Worm (Caenorhabditis elegans) whole organism, early embryonic: ENCODE data around the gene comt-3.

Experiments used
- B0310.2 ChIP-seq: sonication (generic microtip); optimal IDR thresholded peaks from 2 replicates; lab custom pipeline; 2016; ENCODE audit warnings: mild to moderate bottlenecking, missing genetic modification characterization, missing compliant biosample characterization
- F13C5.2 ChIP-seq: sonication (generic microtip); optimal IDR thresholded peaks from 2 replicates; lab custom pipeline; 2017; ENCODE audit warnings: mild to moderate bottlenecking, missing genetic modification characterization, inconsistent platforms, missing compliant biosample characterization
- aly-1 ChIP-seq: sonication (generic microtip); optimal IDR thresholded peaks from 2 replicates; lab custom pipeline; 2016; ENCODE audit warnings: missing genetic modification characterization, missing compliant biosample characterization
- ama-1 ChIP-seq: fragments of 150-350 bp; optimal IDR thresholded peaks from 2 replicates; lab custom pipeline; 2014
- ceh-13 ChIP-seq: fragments of 200-800 bp; sonication (Bioruptor generic); optimal IDR thresholded peaks from 2 replicates; lab custom pipeline; 2018; ENCODE audit warnings: mild to moderate bottlenecking, missing genetic modification characterization, missing compliant biosample characterization
- ceh-36 ChIP-seq: sonication (generic microtip); optimal IDR thresholded peaks from 2 replicates; lab custom pipeline; 2016; ENCODE audit warnings: missing genetic modification characterization, inconsistent platforms, missing compliant biosample characterization
- ets-7 ChIP-seq: sonication (generic microtip); optimal IDR thresholded peaks from 2 replicates; lab custom pipeline; 2016; ENCODE audit warnings: missing genotype, missing genetic modification characterization, missing compliant biosample characterization
- flt-1 ChIP-seq: fragments of 200-800 bp; sonication (Bioruptor generic); IDR thresholded peaks from 2 replicates; pipeline ENCODE4 v1.3.6; 2022; ENCODE audit warnings: missing genetic modification characterization, missing compliant biosample characterization
- hmbx-1 ChIP-seq: sonication (generic microtip); optimal IDR thresholded peaks from 2 replicates; lab custom pipeline; 2016; ENCODE audit warnings: mild to moderate bottlenecking, missing genetic modification characterization, missing compliant biosample characterization
- hmg-4 ChIP-seq: fragments of 200-800 bp; sonication (Bioruptor generic); optimal IDR thresholded peaks from 2 replicates; lab custom pipeline; 2018; ENCODE audit warnings: mild to moderate bottlenecking, missing genetic modification characterization, missing compliant biosample characterization
- hnd-1 ChIP-seq: sonication (generic microtip); optimal IDR thresholded peaks from 2 replicates; lab custom pipeline; 2016; ENCODE audit warnings: missing genetic modification characterization, missing compliant biosample characterization
- pes-1 ChIP-seq: fragments of 200-800 bp; sonication (Bioruptor generic); IDR thresholded peaks from 2 replicates; pipeline ENCODE4 v1.3.6; 2022; ENCODE audit warnings: missing genetic modification reagents, missing genetic modification characterization, missing compliant biosample characterization
- scrt-1 ChIP-seq: fragments of 200-800 bp; sonication (Bioruptor generic); IDR thresholded peaks from 2 replicates; pipeline ENCODE4 v1.3.6; 2022; ENCODE audit warnings: missing genetic modification characterization, missing compliant biosample characterization
- sea-1 ChIP-seq: fragments of 200-800 bp; sonication (Bioruptor generic); conservative IDR thresholded peaks from 2 replicates; pipeline ENCODE4 v1.3.6; 2022; ENCODE audit warnings: missing genetic modification characterization, missing compliant biosample characterization
- tbx-11 ChIP-seq: fragments of 200-800 bp; sonication (Bioruptor generic); IDR thresholded peaks from 2 replicates; pipeline ENCODE4 v1.3.6; 2022; ENCODE audit warnings: missing genetic modification characterization, missing compliant biosample characterization
- tbx-37 ChIP-seq: fragments of 200-800 bp; sonication (Bioruptor generic); conservative IDR thresholded peaks from 2 replicates; pipeline ENCODE4 v1.3.6; 2022; ENCODE audit warnings: missing genetic modification reagents, missing genetic modification characterization, missing compliant biosample characterization
- tra-4 ChIP-seq: sonication (generic microtip); optimal IDR thresholded peaks from 2 replicates; lab custom pipeline; 2017; ENCODE audit warnings: missing genetic modification characterization, missing compliant biosample characterization

Gene comt-3

ce11 chrV:2053509-2053908 is 3.8 kb upstream of the comt-3 start, which contains the start of gene comt-5:
Gene comt-5 (minus strand): TSS chrV:2053609.
- TF ChIP-seq sea-1 (GFP tag; lab: Robert Waterston, UW): no peak
- TF ChIP-seq hnd-1: no peak

ce11 chrV:2054254-2054653 is 3.1 kb upstream of the comt-3 start:
- TF ChIP-seq tbx-11 (GFP tag; lab: Robert Waterston, UW) (no peak), hmg-4 (GFP tag; lab: Kevin White, UChicago) (no peak), tra-4 (tag; lab: Kevin White, UChicago) (no peak), ets-7 (no peak), sea-1 (GFP tag; lab: Robert Waterston, UW) (no peak), flt-1 (no peak), tbx-37 (GFP tag; lab: Robert Waterston, UW) (no peak), aly-1 (no peak), hmbx-1 (no peak), ama-1 (lab: Kevin White, UChicago) (no peak), scrt-1 (GFP tag; lab: Robert Waterston, UW) (no peak), F13C5.2 (no peak), ceh-36 (no peak), pes-1 (GFP tag; lab: Robert Waterston, UW) (no peak), ceh-13 (GFP tag; lab: Kevin White, UChicago) (no peak), hnd-1 (no peak)

- no peak for TF ChIP-seq ama-1 (lab: Kevin White, UChicago)
- TF ChIP-seq ets-7: no peak
- no peak for TF ChIP-seq sea-1 (GFP tag; lab: Robert Waterston, UW)
- TF ChIP-seq ceh-36: no peak
- no peak for TF ChIP-seq hmg-4 (GFP tag; lab: Kevin White, UChicago)
- TF ChIP-seq F13C5.2: no peak
- TF ChIP-seq aly-1: no peak
- TF ChIP-seq scrt-1 (GFP tag; lab: Robert Waterston, UW): no peak
- no peak for TF ChIP-seq B0310.2 (tag; lab: Kevin White, UChicago)
- TF ChIP-seq ceh-13 (GFP tag; lab: Kevin White, UChicago): no peak
- no peak for TF ChIP-seq tbx-11 (GFP tag; lab: Robert Waterston, UW)
- no peak for TF ChIP-seq flt-1
- TF ChIP-seq hnd-1: no peak
- TF ChIP-seq pes-1 (GFP tag; lab: Robert Waterston, UW): no peak
Measured at ce11 chrV:2055765-2056504, 1.4 kb upstream of the comt-3 start.

ce11 chrV:2066780-2067179 is 9.4 kb downstream of the comt-3 start, which contains the start of gene nhr-86:
Gene nhr-86 (minus strand): TSS chrV:2066850.
- TF ChIP-seq aly-1: no peak
- TF ChIP-seq ama-1 (lab: Kevin White, UChicago): no peak
- no peak for TF ChIP-seq flt-1
- no peak for TF ChIP-seq ceh-36
- TF ChIP-seq tbx-37 (GFP tag; lab: Robert Waterston, UW): no peak

- TF ChIP-seq tra-4 (tag; lab: Kevin White, UChicago) (no peak), tbx-11 (GFP tag; lab: Robert Waterston, UW) (no peak), ceh-36 (no peak), ama-1 (lab: Kevin White, UChicago) (no peak), ceh-13 (GFP tag; lab: Kevin White, UChicago) (no peak), hnd-1 (no peak), hmg-4 (GFP tag; lab: Kevin White, UChicago) (no peak), B0310.2 (tag; lab: Kevin White, UChicago) (no peak), aly-1 (no peak), hmbx-1 (no peak), pes-1 (GFP tag; lab: Robert Waterston, UW) (no peak), F13C5.2 (no peak), ets-7 (no peak), scrt-1 (GFP tag; lab: Robert Waterston, UW) (no peak), flt-1 (no peak)
Measured at ce11 chrV:2067419-2067818, 10.1 kb downstream of the comt-3 start.

- TF ChIP-seq F13C5.2: no peak
Measured at ce11 chrV:2067985-2068499, 10.7 kb downstream of the comt-3 start, which contains the start of gene lbp-9. Gene lbp-9 (plus strand): TSS chrV:2068449.

ce11 chrV:2068728-2069443 is 11.5 kb downstream of the comt-3 start:
- TF ChIP-seq tbx-11 (GFP tag; lab: Robert Waterston, UW): no peak
- no peak for TF ChIP-seq ceh-36
- no peak for TF ChIP-seq flt-1
- no peak for TF ChIP-seq F13C5.2
- no peak for TF ChIP-seq B0310.2 (tag; lab: Kevin White, UChicago)
- no peak for TF ChIP-seq sea-1 (GFP tag; lab: Robert Waterston, UW)
- TF ChIP-seq scrt-1 (GFP tag; lab: Robert Waterston, UW): no peak
- TF ChIP-seq ets-7: no peak
- TF ChIP-seq pes-1 (GFP tag; lab: Robert Waterston, UW): no peak
- no peak for TF ChIP-seq tra-4 (tag; lab: Kevin White, UChicago)
- TF ChIP-seq ceh-13 (GFP tag; lab: Kevin White, UChicago): no peak
- TF ChIP-seq hmg-4 (GFP tag; lab: Kevin White, UChicago): no peak
- TF ChIP-seq hmbx-1: no peak
- TF ChIP-seq tbx-37 (GFP tag; lab: Robert Waterston, UW): no peak

- TF ChIP-seq tra-4 (tag; lab: Kevin White, UChicago): no peak
- no peak for TF ChIP-seq F13C5.2
- no peak for TF ChIP-seq hmbx-1
- TF ChIP-seq hmg-4 (GFP tag; lab: Kevin White, UChicago): no peak
- no peak for TF ChIP-seq B0310.2 (tag; lab: Kevin White, UChicago)
Measured at ce11 chrV:2072807-2073206, 15.5 kb downstream of the comt-3 start, which contains the start of gene Y40B10A.9. Gene Y40B10A.9 (minus strand): TSS chrV:2072907.
